Fruit fly (Drosophila melanogaster) whole organism, pupa: ENCODE results near the gene PGRP-LC.

ENCODE experiments used
- CG10348 ChIP-seq: fragments of 200-800 bp; sonication (Bioruptor generic); IDR thresholded peaks from 2 replicates; pipeline ENCODE4 v1.3.6; 2022; ENCODE audit warnings: missing biosample characterization, missing genetic modification characterization
- CG12605 ChIP-seq: fragments of 200-800 bp; sonication (Bioruptor generic); IDR thresholded peaks from 2 replicates; pipeline ENCODE4 v1.3.6; 2022; ENCODE audit warnings: missing biosample characterization, missing genetic modification characterization
- CG13204 ChIP-seq: fragments of 200-800 bp; sonication (Bioruptor generic); optimal IDR thresholded peaks from 2 replicates; lab custom pipeline; 2018; ENCODE audit warnings: missing biosample characterization, mild to moderate bottlenecking, missing genetic modification characterization, moderate library complexity
- CG14655 ChIP-seq: fragments of 200-800 bp; sonication (Bioruptor generic); optimal IDR thresholded peaks from 3 replicates; lab custom pipeline; 2017; ENCODE audit warnings: mild to moderate bottlenecking, missing biosample characterization, missing genetic modification reagents, missing genetic modification characterization
- CG15710 ChIP-seq: fragments of 200-800 bp; sonication (Bioruptor generic); optimal IDR thresholded peaks from 2 replicates; lab custom pipeline; 2018; ENCODE audit warnings: missing biosample characterization, mild to moderate bottlenecking, missing genetic modification characterization, moderate library complexity
- CG17806 ChIP-seq: fragments of 200-800 bp; sonication (Bioruptor generic); optimal IDR thresholded peaks from 2 replicates; lab custom pipeline; 2018; ENCODE audit warnings: missing biosample characterization, mild to moderate bottlenecking, missing genetic modification characterization, moderate library complexity
- CG32121 ChIP-seq: fragments of 200-800 bp; sonication (Bioruptor generic); IDR thresholded peaks from 2 replicates; pipeline ENCODE4 v1.3.6; 2022; ENCODE audit warnings: missing biosample characterization, missing genetic modification characterization
- CG34367 ChIP-seq: fragments of 200-800 bp; sonication (Bioruptor generic); optimal IDR thresholded peaks from 2 replicates; lab custom pipeline; 2018; ENCODE audit warnings: missing biosample characterization, mild to moderate bottlenecking, missing genetic modification characterization
- CG4496 ChIP-seq: fragments of 200-800 bp; sonication (Bioruptor generic); IDR thresholded peaks from 3 replicates; pipeline ENCODE4 v1.3.6; 2022; ENCODE audit warnings: missing biosample characterization, missing genetic modification characterization
- CG8159 ChIP-seq: fragments of 200-800 bp; sonication (Bioruptor generic); optimal IDR thresholded peaks from 3 replicates; lab custom pipeline; 2018; ENCODE audit warnings: missing biosample characterization, mild to moderate bottlenecking, missing genetic modification characterization, moderate library complexity
- CG8301 ChIP-seq: fragments of 200-800 bp; sonication (Bioruptor generic); optimal IDR thresholded peaks from 2 replicates; lab custom pipeline; 2018; ENCODE audit warnings: missing biosample characterization, mild to moderate bottlenecking, missing genetic modification characterization
- CG9948 ChIP-seq: fragments of 200-800 bp; sonication (Bioruptor generic); optimal IDR thresholded peaks from 2 replicates; lab custom pipeline; 2018; ENCODE audit warnings: missing biosample characterization, mild to moderate bottlenecking, missing genetic modification characterization, moderate library complexity
- D1 ChIP-seq: fragments of 200-800 bp; sonication (Bioruptor generic); optimal IDR thresholded peaks from 2 replicates; lab custom pipeline; 2018; ENCODE audit warnings: missing biosample characterization, mild to moderate bottlenecking, missing genetic modification characterization, moderate library complexity
- EcR ChIP-seq: fragments of 200-800 bp; sonication (Bioruptor generic); optimal IDR thresholded peaks from 3 replicates; lab custom pipeline; 2019; ENCODE audit warnings: missing biosample characterization, missing genetic modification characterization, mild to moderate bottlenecking, moderate library complexity, missing genetic modification reagents
- Ets98B ChIP-seq: fragments of 200-800 bp; sonication (Bioruptor generic); IDR thresholded peaks from 2 replicates; pipeline ENCODE4 v1.3.6; 2022; ENCODE audit warnings: missing biosample characterization, missing genetic modification characterization
- Pif1A ChIP-seq: fragments of 200-800 bp; sonication (Bioruptor generic); optimal IDR thresholded peaks from 3 replicates; lab custom pipeline; 2016; ENCODE audit warnings: missing biosample characterization, missing genetic modification characterization
- Pif1B ChIP-seq: fragments of 200-800 bp; sonication (Bioruptor generic); optimal IDR thresholded peaks from 3 replicates; lab custom pipeline; 2016; ENCODE audit warnings: missing biosample characterization, missing genetic modification characterization
- Snoo ChIP-seq: fragments of 200-800 bp; sonication (Bioruptor generic); optimal IDR thresholded peaks from 3 replicates; lab custom pipeline; 2017; ENCODE audit warnings: missing biosample characterization, mild to moderate bottlenecking, missing genetic modification characterization, inconsistent platforms
- fd96Ca ChIP-seq: fragments of 200-800 bp; sonication (Bioruptor generic); IDR thresholded peaks from 3 replicates; pipeline ENCODE4 v1.3.6; 2022; ENCODE audit warnings: missing biosample characterization, missing genetic modification characterization
- gl ChIP-seq: fragments of 200-800 bp; sonication (Bioruptor generic); optimal IDR thresholded peaks from 2 replicates; lab custom pipeline; 2018; ENCODE audit warnings: missing biosample characterization, mild to moderate bottlenecking, missing genetic modification characterization
- rn ChIP-seq: fragments of 200-800 bp; sonication (Bioruptor generic); IDR thresholded peaks from 2 replicates; pipeline ENCODE4 v1.3.6; 2022; ENCODE audit warnings: missing biosample characterization, missing genetic modification characterization

PGRP-LC gene

dm6 chr3L:9372278-9372975 is 33.8 kb downstream of the PGRP-LC start, which contains the start of the genes Hsp67Bc, CG4456 and Hsp22:
Gene Hsp67Bc (minus strand): TSS chr3L:9372497.
Gene CG4456 (plus strand): TSS chr3L:9372722.
Gene Hsp22 (plus strand): TSS chr3L:9372931.
- no peak for TF ChIP-seq Pif1A (GFP tag; lab: Kevin White, UChicago)
- no peak for TF ChIP-seq CG34367 (tag; lab: Kevin White, UChicago)
- TF ChIP-seq CG32121 (GFP tag; lab: Robert Waterston, UW), result no peak
- TF ChIP-seq CG4496 (GFP tag; lab: Robert Waterston, UW), result peak; percentile 59; the same call in 1 of the 3 replicates
- no peak for TF ChIP-seq CG14655
- TF ChIP-seq CG10348 (GFP tag; lab: Robert Waterston, UW), result no peak
- no peak for TF ChIP-seq fd96Ca
- no peak for TF ChIP-seq D1 (tag; lab: Kevin White, UChicago)
- TF ChIP-seq Snoo, result no peak
- peak; percentile 91 for TF ChIP-seq EcR
- TF ChIP-seq Pif1B (GFP tag; lab: Kevin White, UChicago), result peak; percentile 27

- TF ChIP-seq CG4496 (GFP tag; lab: Robert Waterston, UW), result peak; percentile 93
- TF ChIP-seq Pif1A (GFP tag; lab: Kevin White, UChicago), result peak; percentile 16
- peak; percentile 64 for TF ChIP-seq rn
- no peak for TF ChIP-seq CG13204
- peak; percentile 67 for TF ChIP-seq CG9948 (tag; lab: Kevin White, UChicago)
- no peak for TF ChIP-seq D1 (tag; lab: Kevin White, UChicago)
- peak; percentile 70 for TF ChIP-seq CG8301 (tag; lab: Kevin White, UChicago)
- peak; percentile 6; the same call in 1 of the 2 replicates for TF ChIP-seq CG10348 (GFP tag; lab: Robert Waterston, UW)
- peak; percentile 19 for TF ChIP-seq gl
- TF ChIP-seq Pif1B (GFP tag; lab: Kevin White, UChicago), result peak; percentile 73
- TF ChIP-seq Ets98B (GFP tag; lab: Robert Waterston, UW), result peak; percentile 88
- peak; percentile 74 for TF ChIP-seq CG17806 (tag; lab: Kevin White, UChicago)
- TF ChIP-seq fd96Ca, result peak; percentile 82
- TF ChIP-seq Snoo, result peak; percentile 67
- peak; percentile 73 for TF ChIP-seq CG8159
- TF ChIP-seq CG12605 (GFP tag; lab: Robert Waterston, UW), result peak; percentile 81
- TF ChIP-seq CG34367 (tag; lab: Kevin White, UChicago), result peak; percentile 44
- peak; percentile 89 for TF ChIP-seq CG32121 (GFP tag; lab: Robert Waterston, UW)
- peak; percentile 90 for TF ChIP-seq EcR
- TF ChIP-seq CG14655, result peak; percentile 84
- TF ChIP-seq CG15710 (tag; lab: Kevin White, UChicago), result peak; percentile 70
Measured at dm6 chr3L:9373374-9374004, 34.9 kb downstream of the PGRP-LC start.

DNA sequence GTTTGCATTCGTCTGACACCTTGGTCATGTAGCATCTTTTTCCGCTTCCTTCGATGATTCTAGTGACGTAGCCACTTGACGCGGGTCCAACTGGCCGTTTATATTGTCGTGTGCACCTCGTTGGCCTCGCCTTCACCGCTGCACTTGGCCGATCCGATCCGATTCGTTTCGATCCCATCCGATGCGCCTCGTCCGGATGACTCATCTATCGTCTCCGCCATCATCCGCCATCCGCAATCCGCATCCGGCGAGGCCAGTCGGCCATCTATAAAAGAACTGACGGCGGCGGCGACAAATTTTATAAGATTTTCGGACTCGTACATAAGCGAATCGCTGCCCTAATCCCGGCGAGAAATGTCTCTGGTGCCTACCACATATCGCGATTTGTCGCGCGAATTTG is 36.5 kb downstream of the PGRP-LC start, which contains the start of gene CG4461:
Gene CG4461 (plus strand): TSS at position 301 of the 400 bp plus-strand sequence.
- TF ChIP-seq CG10348 (GFP tag; lab: Robert Waterston, UW) (no peak), CG8159 (no peak), EcR (no peak), CG13204 (no peak), CG9948 (tag; lab: Kevin White, UChicago) (no peak), CG17806 (tag; lab: Kevin White, UChicago) (no peak), CG12605 (GFP tag; lab: Robert Waterston, UW) (no peak), Pif1B (GFP tag; lab: Kevin White, UChicago) (no peak), CG15710 (tag; lab: Kevin White, UChicago) (no peak)

DNA sequence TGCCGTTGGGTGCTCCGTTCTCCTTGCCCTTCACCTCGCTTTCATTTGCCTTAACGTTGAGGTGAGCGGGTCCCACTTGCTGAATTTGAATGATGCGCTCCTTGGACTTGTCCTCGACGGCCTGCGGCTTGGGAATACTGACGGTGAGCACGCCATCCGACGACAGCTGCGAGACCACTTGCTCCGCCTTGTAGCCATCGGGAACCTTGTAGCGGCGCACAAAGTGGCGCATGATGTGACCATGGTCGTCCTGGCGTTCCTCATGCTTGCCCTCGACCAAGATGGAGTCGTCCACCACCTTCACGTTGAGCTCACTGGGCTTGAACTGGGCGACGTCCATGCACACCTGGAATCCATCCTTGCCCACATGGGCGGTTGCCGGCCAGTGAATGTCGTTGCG is 38.0 kb downstream of the PGRP-LC start:
- no peak for TF ChIP-seq EcR
- no peak for TF ChIP-seq CG8159
- TF ChIP-seq Pif1B (GFP tag; lab: Kevin White, UChicago), result no peak
- no peak for TF ChIP-seq Pif1A (GFP tag; lab: Kevin White, UChicago)
- no peak for TF ChIP-seq Snoo
- no peak for TF ChIP-seq CG13204
- no peak for TF ChIP-seq CG15710 (tag; lab: Kevin White, UChicago)
- TF ChIP-seq CG4496 (GFP tag; lab: Robert Waterston, UW), result no peak
- TF ChIP-seq CG32121 (GFP tag; lab: Robert Waterston, UW), result no peak
- TF ChIP-seq Ets98B (GFP tag; lab: Robert Waterston, UW), result no peak
- TF ChIP-seq CG14655, result no peak
- TF ChIP-seq CG9948 (tag; lab: Kevin White, UChicago), result no peak
- TF ChIP-seq CG12605 (GFP tag; lab: Robert Waterston, UW), result no peak
- TF ChIP-seq CG8301 (tag; lab: Kevin White, UChicago), result no peak
- TF ChIP-seq gl, result no peak
- no peak for TF ChIP-seq CG17806 (tag; lab: Kevin White, UChicago)
- TF ChIP-seq fd96Ca, result no peak
- TF ChIP-seq CG34367 (tag; lab: Kevin White, UChicago), result no peak

DNA sequence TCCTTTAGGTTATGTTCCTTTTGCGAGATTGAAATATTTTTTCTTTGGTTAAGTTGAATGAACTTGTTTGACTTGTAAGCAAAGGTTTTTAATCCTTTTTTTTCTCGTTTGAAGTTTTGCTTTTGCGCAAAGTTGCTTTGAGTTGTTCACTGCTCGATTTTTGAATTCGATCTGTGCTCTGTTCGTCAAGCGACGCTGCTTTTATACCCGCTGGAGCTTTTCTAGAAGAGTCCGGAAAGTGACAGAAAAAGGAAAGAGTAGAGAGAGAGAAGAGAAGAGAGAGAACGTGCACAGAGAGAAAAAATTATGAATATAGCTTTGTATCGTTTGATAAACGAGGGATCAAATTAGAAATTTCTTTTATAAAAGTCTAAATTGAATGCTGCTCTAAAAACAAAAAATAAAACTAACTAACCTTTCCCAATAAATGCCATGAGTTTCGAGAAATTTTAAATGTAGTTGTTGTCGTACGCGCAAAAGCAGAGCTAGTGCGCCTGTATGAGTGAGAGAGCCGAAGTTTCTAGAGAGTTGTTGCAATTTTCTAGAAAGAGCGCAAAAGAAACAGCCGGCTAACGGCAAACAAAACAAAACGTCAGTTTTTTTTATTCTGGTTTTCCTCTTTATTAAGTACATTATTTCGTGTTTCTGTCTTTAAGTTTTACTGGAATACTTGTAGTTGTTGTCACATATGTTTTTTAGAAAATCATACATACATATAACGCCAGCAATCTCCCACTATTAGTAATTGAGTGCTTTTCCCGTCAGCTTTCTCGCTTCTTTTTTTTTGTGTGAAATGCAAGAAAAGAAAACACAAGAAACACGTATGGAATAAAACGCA is 38.8 kb downstream of the PGRP-LC start, which contains the start of gene Hsp26:
Gene Hsp26 (minus strand): TSS at position 230 of the 838 bp plus-strand sequence.
- TF ChIP-seq CG15710 (tag; lab: Kevin White, UChicago) (peak; percentile 79), Pif1A (GFP tag; lab: Kevin White, UChicago) (peak; percentile 95), CG10348 (GFP tag; lab: Robert Waterston, UW) (0 out of 2 replicates have a peak, but pooled peaks have one; percentile 34), CG14655 (peak; percentile 90), Snoo (peak; percentile 88), fd96Ca (peak; percentile 70), CG17806 (tag; lab: Kevin White, UChicago) (peak; percentile 89), Pif1B (GFP tag; lab: Kevin White, UChicago) (peak; percentile 93), rn (peak; percentile 78), CG12605 (GFP tag; lab: Robert Waterston, UW) (peak; percentile 93), CG13204 (no peak), CG8159 (peak; percentile 88), Ets98B (GFP tag; lab: Robert Waterston, UW) (peak; percentile 95), D1 (tag; lab: Kevin White, UChicago) (no peak), CG32121 (GFP tag; lab: Robert Waterston, UW) (peak; percentile 95), CG4496 (GFP tag; lab: Robert Waterston, UW) (peak; percentile 95), CG8301 (tag; lab: Kevin White, UChicago) (peak; percentile 89), CG9948 (tag; lab: Kevin White, UChicago) (peak; percentile 87), gl (peak; percentile 85), CG34367 (tag; lab: Kevin White, UChicago) (peak; percentile 85), EcR (peak; percentile 97)
